Worm (Caenorhabditis elegans) whole organism, L2 larva: ENCODE data around the gene sid-2.

Experiments used
- C34F6.9 ChIP-seq: fragments of 150-350 bp; optimal IDR thresholded peaks from 2 replicates; lab custom pipeline; 2014; ENCODE audit warnings: missing biosample characterization, missing genetic modification characterization
- F13H6.1 ChIP-seq: sonication (generic microtip); optimal IDR thresholded peaks from 2 replicates; lab custom pipeline; 2016; ENCODE audit warnings: missing genetic modification characterization, missing compliant biosample characterization
- R02D3.7 ChIP-seq: fragments of 150-350 bp; optimal IDR thresholded peaks from 2 replicates; lab custom pipeline; 2014; ENCODE audit warnings: missing biosample characterization, missing genetic modification characterization
- Y55F3AM.14 ChIP-seq: fragments of 200-800 bp; sonication (Bioruptor generic); optimal IDR thresholded peaks from 2 replicates; lab custom pipeline; 2018; ENCODE audit warnings: mild to moderate bottlenecking, missing genetic modification characterization, missing compliant biosample characterization
- ZK546.5 ChIP-seq: sonication (generic microtip); optimal IDR thresholded peaks from 2 replicates; lab custom pipeline; 2017; ENCODE audit warnings: missing biosample characterization, missing genetic modification characterization
- aly-2 ChIP-seq: fragments of 150-350 bp; optimal IDR thresholded peaks from 2 replicates; lab custom pipeline; 2014; ENCODE audit warnings: missing biosample characterization, missing genetic modification characterization
- ama-1 ChIP-seq: fragments of 150-350 bp; optimal IDR thresholded peaks from 2 replicates; lab custom pipeline; 2018; ENCODE audit warnings: inconsistent platforms
- ceh-16 ChIP-seq: fragments of 150-350 bp; optimal IDR thresholded peaks from 2 replicates; lab custom pipeline; 2014; ENCODE audit warnings: missing biosample characterization, missing genetic modification characterization
- ceh-82 ChIP-seq: fragments of 150-350 bp; optimal IDR thresholded peaks from 2 replicates; lab custom pipeline; 2014; ENCODE audit warnings: missing biosample characterization, missing genetic modification characterization
- crh-2 ChIP-seq: sonication (generic microtip); optimal IDR thresholded peaks from 2 replicates; lab custom pipeline; 2017; ENCODE audit warnings: missing biosample characterization, missing genetic modification characterization
- egl-27 ChIP-seq: sonication (generic microtip); optimal IDR thresholded peaks from 3 replicates; lab custom pipeline; 2017; ENCODE audit warnings: missing biosample characterization, missing genetic modification reagents, missing genetic modification characterization
- elt-1 ChIP-seq: fragments of 150-350 bp; optimal IDR thresholded peaks from 2 replicates; lab custom pipeline; 2014; ENCODE audit warnings: missing biosample characterization, missing genetic modification characterization
- elt-3 ChIP-seq: sonication (generic microtip); optimal IDR thresholded peaks from 2 replicates; lab custom pipeline; 2017; ENCODE audit warnings: missing biosample characterization, missing genetic modification characterization
- fos-1 ChIP-seq: fragments of 150-350 bp; optimal IDR thresholded peaks from 2 replicates; lab custom pipeline; 2014; ENCODE audit warnings: missing biosample characterization, missing genetic modification characterization
- gmeb-1 ChIP-seq: fragments of 150-350 bp; optimal IDR thresholded peaks from 2 replicates; lab custom pipeline; 2014; ENCODE audit warnings: missing biosample characterization, missing genetic modification characterization
- lin-11 ChIP-seq: fragments of 150-350 bp; sonication (generic microtip); optimal IDR thresholded peaks from 2 replicates; lab custom pipeline; 2014; ENCODE audit warnings: missing biosample characterization, missing genetic modification characterization, inconsistent platforms, mixed read lengths
- lin-13 ChIP-seq: fragments of 150-350 bp; optimal IDR thresholded peaks from 2 replicates; lab custom pipeline; 2014; ENCODE audit warnings: missing biosample characterization, missing genetic modification reagents, missing genetic modification characterization
- lin-39 ChIP-seq: fragments of 150-350 bp; optimal IDR thresholded peaks from 2 replicates; lab custom pipeline; 2014; ENCODE audit warnings: missing biosample characterization, missing genetic modification reagents, missing genetic modification characterization
- lsy-2 ChIP-seq, 2 experiments: fragments of 150-350 bp in 1 of 2; sonication (generic microtip) in 1 of 2; optimal IDR thresholded peaks; 2 replicates each; lab custom pipeline; 2014 to 2017; ENCODE audit warnings: missing biosample characterization in 2 of 2, missing genetic modification characterization in 2 of 2
- mab-5 ChIP-seq: fragments of 150-350 bp; optimal IDR thresholded peaks from 2 replicates; lab custom pipeline; 2014; ENCODE audit warnings: missing biosample characterization, missing genetic modification characterization
- mbf-1 ChIP-seq: sonication (generic microtip); optimal IDR thresholded peaks from 2 replicates; lab custom pipeline; 2017; ENCODE audit warnings: missing biosample characterization, missing genetic modification characterization
- mdl-1 ChIP-seq, 2 experiments: fragments of 150-350 bp in 1 of 2; sonication (generic microtip) in 1 of 2; optimal IDR thresholded peaks; 2 replicates each; lab custom pipeline; 2017; ENCODE audit warnings: missing biosample characterization in 2 of 2, missing genetic modification characterization in 2 of 2
- nhr-11 ChIP-seq: fragments of 150-350 bp; optimal IDR thresholded peaks from 2 replicates; lab custom pipeline; 2014; ENCODE audit warnings: missing biosample characterization, missing genetic modification characterization
- nhr-12 ChIP-seq: fragments of 150-350 bp; optimal IDR thresholded peaks from 2 replicates; lab custom pipeline; 2014; ENCODE audit warnings: missing biosample characterization, missing genetic modification characterization
- nhr-129 ChIP-seq: fragments of 150-350 bp; optimal IDR thresholded peaks from 2 replicates; lab custom pipeline; 2014; ENCODE audit warnings: missing biosample characterization, missing genetic modification characterization
- nhr-23 ChIP-seq: fragments of 150-350 bp; optimal IDR thresholded peaks from 2 replicates; lab custom pipeline; 2014; ENCODE audit warnings: missing biosample characterization, missing genetic modification reagents, missing genetic modification characterization
- nhr-237 ChIP-seq: fragments of 150-350 bp; optimal IDR thresholded peaks from 2 replicates; lab custom pipeline; 2014; ENCODE audit warnings: missing biosample characterization, missing genetic modification characterization
- nhr-25 ChIP-seq: fragments of 150-350 bp; sonication (generic microtip); optimal IDR thresholded peaks from 3 replicates; lab custom pipeline; 2014; ENCODE audit warnings: missing biosample characterization, missing genetic modification characterization
- peb-1 ChIP-seq: fragments of 150-350 bp; optimal IDR thresholded peaks from 2 replicates; lab custom pipeline; 2014; ENCODE audit warnings: missing biosample characterization, missing genetic modification characterization
- skn-1 ChIP-seq: sonication (generic microtip); optimal IDR thresholded peaks from 2 replicates; lab custom pipeline; 2017; ENCODE audit warnings: missing biosample characterization, missing genetic modification characterization
- unc-39 ChIP-seq: fragments of 150-350 bp; optimal IDR thresholded peaks from 2 replicates; lab custom pipeline; 2014; ENCODE audit warnings: missing biosample characterization, missing genetic modification characterization
- unc-55 ChIP-seq: fragments of 150-350 bp; sonication (generic microtip); optimal IDR thresholded peaks from 3 replicates; lab custom pipeline; 2014; ENCODE audit warnings: missing biosample characterization, missing genetic modification reagents, missing genetic modification characterization
- zag-1 ChIP-seq: fragments of 150-350 bp; optimal IDR thresholded peaks from 2 replicates; lab custom pipeline; 2014; ENCODE audit warnings: missing biosample characterization, missing genetic modification characterization
- ztf-1 ChIP-seq: fragments of 200-800 bp; sonication (Bioruptor generic); conservative IDR thresholded peaks from 2 replicates; pipeline ENCODE4 v1.3.6; 2022; ENCODE audit warnings: missing genetic modification characterization, missing compliant biosample characterization
- ztf-11 ChIP-seq: sonication (generic microtip); optimal IDR thresholded peaks from 2 replicates; lab custom pipeline; 2017; ENCODE audit warnings: missing biosample characterization, missing genetic modification characterization
- ztf-4 ChIP-seq: fragments of 150-350 bp; optimal IDR thresholded peaks from 2 replicates; lab custom pipeline; 2014; ENCODE audit warnings: missing biosample characterization, missing genetic modification characterization

Gene sid-2

DNA sequence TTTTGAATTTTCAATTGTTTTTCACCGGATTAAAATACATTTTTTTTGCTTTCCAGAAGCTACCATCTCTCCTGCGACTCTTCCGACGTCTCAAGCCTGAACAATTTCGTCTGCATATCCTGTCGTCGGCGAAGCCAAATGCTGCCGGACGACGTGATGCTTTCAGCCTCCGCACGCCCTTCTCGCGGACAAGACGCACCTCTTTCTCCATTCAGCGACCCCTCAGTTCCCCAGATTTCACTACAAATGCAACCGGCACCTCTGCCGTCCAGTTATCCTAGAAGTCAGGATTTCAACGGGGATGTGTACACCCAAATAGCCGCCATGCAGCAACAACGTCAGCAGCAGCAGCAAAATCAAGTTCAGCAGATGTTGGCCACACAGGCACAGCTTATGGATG lies 35.0 kb upstream of the sid-2 start:
- TF ChIP-seq nhr-23 (tag; lab: Kevin White, UChicago) (no peak), nhr-11 (tag; lab: Kevin White, UChicago) (no peak), lin-39 (no peak), lin-11 (tag; lab: Kevin White, UChicago) (no peak), egl-27 (tag; lab: Kevin White, UChicago) (no peak), ama-1 (lab: Kevin White, UChicago) (no peak), R02D3.7 (no peak), aly-2 (tag; lab: Kevin White, UChicago) (no peak), nhr-129 (tag; lab: Kevin White, UChicago) (no peak), ztf-4 (tag; lab: Kevin White, UChicago) (no peak), crh-2 (tag; lab: Kevin White, UChicago) (no peak), ceh-82 (tag; lab: Kevin White, UChicago) (no peak), lsy-2 (tag; optimal IDR thresholded peaks at IDR 0.05; lab: Kevin White, UChicago) (no peak), ZK546.5 (no peak)

DNA sequence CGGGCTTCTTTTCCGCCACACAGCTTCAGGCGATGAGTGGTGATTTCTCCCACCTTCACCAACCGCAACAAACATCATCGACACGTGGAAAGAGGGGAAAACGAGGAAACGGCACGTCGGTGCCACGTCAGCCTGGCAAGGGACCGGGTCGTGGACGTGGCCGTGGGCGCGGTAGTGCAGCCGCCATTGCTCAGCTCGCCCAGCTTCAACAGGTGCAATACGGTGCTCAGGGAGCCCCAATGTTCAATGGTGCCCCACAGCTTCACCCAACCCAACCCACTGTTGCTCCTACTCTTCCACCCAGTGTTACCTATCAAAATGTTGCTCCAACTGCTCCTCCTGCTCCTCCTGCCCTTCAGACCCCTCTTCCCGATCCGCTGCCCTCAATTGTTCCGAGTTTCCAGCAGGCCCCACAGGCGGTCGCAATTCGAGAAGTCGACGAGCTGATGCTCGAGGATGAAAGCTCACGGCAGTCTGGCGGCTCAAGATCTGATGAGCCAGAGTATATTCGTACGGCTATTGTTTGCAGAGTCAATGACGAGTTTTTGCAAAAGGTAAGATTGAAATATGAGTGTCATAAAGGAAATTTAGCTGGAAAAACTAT lies 33.3 kb upstream of the sid-2 start:
- TF ChIP-seq crh-2 (tag; lab: Kevin White, UChicago) (no peak), ceh-16 (tag; lab: Kevin White, UChicago) (no peak), ZK546.5 (no peak), unc-39 (tag; lab: Kevin White, UChicago) (no peak), mab-5 (tag; lab: Kevin White, UChicago) (no peak)

ce11 chrIII:13648540-13648939 lies 30.7 kb upstream of the sid-2 start:
- TF ChIP-seq Y55F3AM.14 (no peak), zag-1 (no peak), unc-39 (tag; lab: Kevin White, UChicago) (no peak), mdl-1 (tag; optimal IDR thresholded peaks at IDR 0.05; lab: Kevin White, UChicago) (no peak), ZK546.5 (no peak), elt-3 (tag; lab: Kevin White, UChicago) (no peak), skn-1 (tag; lab: Kevin White, UChicago) (no peak), egl-27 (tag; lab: Kevin White, UChicago) (no peak)

DNA sequence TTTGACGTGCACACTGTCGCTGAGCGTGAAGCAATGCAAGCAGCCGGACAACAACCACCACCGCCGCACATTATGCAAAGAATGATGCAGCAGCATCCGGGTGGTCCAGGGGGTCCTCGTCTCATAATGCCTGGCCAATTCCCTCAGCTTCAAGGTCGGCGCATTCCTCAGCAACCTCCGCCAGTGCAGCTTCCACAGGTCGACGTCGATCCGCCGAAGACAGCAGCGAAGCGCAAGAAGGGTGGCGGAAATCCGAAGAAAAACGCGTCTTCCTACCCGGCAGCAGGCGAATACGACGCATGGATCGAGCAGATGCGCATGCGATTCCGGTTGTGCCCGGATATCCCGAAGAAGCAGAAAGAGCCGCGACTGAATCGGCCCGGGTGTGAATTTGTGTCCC lies 27.8 kb upstream of the sid-2 start:
- TF ChIP-seq mbf-1 (tag; lab: Kevin White, UChicago) (no peak), fos-1 (tag; lab: Kevin White, UChicago) (no peak), C34F6.9 (no peak), F13H6.1 (tag; lab: Kevin White, UChicago) (no peak), lin-13 (GFP tag; lab: Kevin White, UChicago) (no peak)
- TF ChIP-seq, all 48 proteins: peak for 0

DNA sequence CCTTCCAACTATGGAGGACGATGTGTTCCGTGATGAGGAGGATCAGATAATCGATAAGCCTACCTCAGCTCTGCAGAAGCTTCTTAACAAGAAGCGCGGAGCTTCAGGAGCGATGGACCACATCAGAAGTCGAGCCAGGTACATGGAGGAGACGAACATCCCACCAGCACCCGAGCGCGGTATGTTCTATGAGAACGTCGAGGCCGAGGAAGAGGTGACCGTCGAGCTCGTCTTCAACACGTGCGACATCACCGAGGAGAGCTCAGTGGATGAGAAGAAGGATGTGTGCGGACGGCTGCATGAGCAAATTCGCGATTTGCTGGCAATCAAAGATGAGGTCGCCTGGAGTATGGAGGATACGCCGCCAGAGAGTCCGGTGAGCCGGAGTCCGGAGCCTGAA lies 27.2 kb upstream of the sid-2 start:
- TF ChIP-seq egl-27 (tag; lab: Kevin White, UChicago) = no peak
- no peak for TF ChIP-seq ceh-16 (tag; lab: Kevin White, UChicago)
- TF ChIP-seq nhr-25 = no peak
- no peak for TF ChIP-seq ztf-4 (tag; lab: Kevin White, UChicago)
- TF ChIP-seq ztf-1 = no peak

ce11 chrIII:13652708-13653107 lies 26.5 kb upstream of the sid-2 start:
- no peak for TF ChIP-seq unc-39 (tag; lab: Kevin White, UChicago)

DNA sequence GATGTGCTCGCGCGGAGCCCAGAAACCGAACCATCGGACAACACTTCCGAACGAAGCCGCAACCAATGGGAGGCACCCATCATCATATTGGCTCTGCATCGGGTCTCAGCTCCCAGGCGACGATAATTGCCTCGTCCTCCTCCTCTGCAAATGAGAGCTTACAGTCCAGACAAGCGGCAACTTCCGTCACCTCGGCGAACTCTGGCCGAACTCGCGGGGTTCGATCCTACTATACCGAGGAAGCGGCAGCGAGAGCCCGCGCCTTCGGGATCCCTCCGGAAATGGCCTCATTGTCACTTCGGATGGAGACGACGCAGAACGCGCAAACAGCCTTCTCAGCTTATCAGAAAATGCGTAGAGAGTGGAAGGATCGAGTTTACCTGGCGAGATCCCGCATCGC lies 24.3 kb upstream of the sid-2 start:
- TF ChIP-seq unc-55 (no peak), ceh-82 (tag; lab: Kevin White, UChicago) (no peak), R02D3.7 (no peak), mbf-1 (tag; lab: Kevin White, UChicago) (no peak), ZK546.5 (no peak), Y55F3AM.14 (no peak), C34F6.9 (no peak), nhr-11 (tag; lab: Kevin White, UChicago) (no peak), nhr-23 (tag; lab: Kevin White, UChicago) (no peak), ztf-11 (tag; lab: Kevin White, UChicago) (no peak), gmeb-1 (tag; lab: Kevin White, UChicago) (no peak), nhr-237 (tag; lab: Kevin White, UChicago) (no peak), skn-1 (tag; lab: Kevin White, UChicago) (no peak), ztf-1 (no peak), lin-13 (GFP tag; lab: Kevin White, UChicago) (no peak), crh-2 (tag; lab: Kevin White, UChicago) (no peak), peb-1 (tag; lab: Kevin White, UChicago) (no peak), elt-1 (no peak), nhr-12 (tag; lab: Kevin White, UChicago) (no peak), fos-1 (tag; lab: Kevin White, UChicago) (no peak)
